Fruit fly (Drosophila melanogaster) whole organism, prepupa: ENCODE data around the gene AsnS.

Experiments
- CG34406 ChIP-seq: fragments of 200-800 bp; sonication (Bioruptor generic); optimal IDR thresholded peaks from 3 replicates; lab custom pipeline; 2016; ENCODE audit warnings: missing biosample characterization, missing genetic modification characterization
- CG3919 ChIP-seq: fragments of 200-800 bp; sonication (Bioruptor generic); optimal IDR thresholded peaks from 3 replicates; lab custom pipeline; 2016; ENCODE audit warnings: missing biosample characterization, missing genetic modification characterization
- CG9139 ChIP-seq: fragments of 200-800 bp; sonication (Bioruptor generic); optimal IDR thresholded peaks from 3 replicates; lab custom pipeline; 2017; ENCODE audit warnings: missing biosample characterization, mild to moderate bottlenecking, missing genetic modification characterization
- Gug ChIP-seq: fragments of 200-800 bp; sonication (Bioruptor generic); IDR thresholded peaks from 2 replicates; pipeline ENCODE4 v1.3.6; 2022; ENCODE audit warnings: missing biosample characterization, missing genetic modification characterization
- Met ChIP-seq: fragments of 200-800 bp; sonication (Bioruptor generic); optimal IDR thresholded peaks from 3 replicates; lab custom pipeline; 2016; ENCODE audit warnings: missing biosample characterization, missing genetic modification characterization
- achi ChIP-seq: fragments of 200-800 bp; sonication (Bioruptor generic); optimal IDR thresholded peaks from 3 replicates; lab custom pipeline; 2016; ENCODE audit warnings: missing biosample characterization, missing genetic modification characterization
- acj6 ChIP-seq: fragments of 200-800 bp; sonication (Bioruptor generic); optimal IDR thresholded peaks from 3 replicates; lab custom pipeline; 2016; ENCODE audit warnings: missing biosample characterization, missing genetic modification characterization
- vri ChIP-seq: fragments of 200-800 bp; sonication (Bioruptor generic); optimal IDR thresholded peaks from 3 replicates; lab custom pipeline; 2016; ENCODE audit warnings: missing biosample characterization, mild to moderate bottlenecking, missing genetic modification characterization

DNA sequence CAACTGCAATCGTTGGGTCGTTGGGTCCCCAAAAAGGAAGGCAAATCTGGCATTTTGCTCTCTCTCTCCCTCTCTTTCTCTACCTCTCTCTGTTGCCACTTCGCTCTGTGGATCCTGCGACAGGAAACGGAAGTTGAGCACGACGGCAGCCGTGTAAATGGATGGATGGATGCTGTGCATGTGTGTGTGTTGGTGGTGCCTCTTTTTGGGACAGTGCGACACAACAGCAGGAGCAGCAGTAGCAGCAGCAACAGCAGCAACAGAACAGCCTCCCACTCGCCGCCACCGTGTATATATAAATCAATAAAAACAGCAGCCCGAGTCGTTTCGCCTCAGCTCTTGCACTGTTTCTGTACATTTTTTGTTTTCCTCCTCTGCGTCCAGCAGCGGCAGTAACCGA is 19.1 kb downstream of the AsnS start:
- TF ChIP-seq Met (no peak), Gug (GFP tag; lab: Robert Waterston, UW) (no peak), CG9139 (no peak), CG3919 (GFP tag; lab: Kevin White, UChicago) (no peak), CG34406 (GFP tag; lab: Kevin White, UChicago) (no peak), vri (GFP tag; lab: Kevin White, UChicago) (no peak), achi (GFP tag; lab: Kevin White, UChicago) (no peak), acj6 (GFP tag; lab: Kevin White, UChicago) (no peak)
